Fruit fly (Drosophila melanogaster): ENCODE measurements around the gene Cdk8.

DNA sequence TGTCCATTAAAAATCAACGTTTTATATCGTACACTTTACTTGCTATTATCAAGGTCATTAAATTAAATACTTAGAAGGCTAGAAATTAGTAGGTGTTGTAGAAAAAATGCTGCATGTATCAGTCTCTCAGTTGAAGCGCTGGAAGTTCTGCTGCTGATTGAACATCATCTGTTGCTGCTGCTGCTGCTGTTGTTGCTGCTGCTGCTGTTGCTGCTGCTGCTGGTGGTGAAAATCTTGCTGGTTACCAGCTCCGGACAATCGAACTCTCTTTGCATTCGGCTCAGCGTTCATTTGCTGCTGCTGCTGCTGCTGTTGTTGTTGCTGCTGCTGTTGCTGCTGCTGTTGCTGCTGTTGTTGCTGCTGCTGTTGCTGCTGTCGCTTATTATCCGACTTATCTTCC is 1.4 kb downstream of the Cdk8 start:
- TF ChIP-seq CTCF (optimal IDR thresholded peaks at IDR 0.05) = no peak
- TF ChIP-seq CG8478 (optimal IDR thresholded peaks at IDR 0.05) = no peak

Measured in S2 (cell line).